Worm (Caenorhabditis elegans): ENCODE measurements around the gene T19C4.5.
A peak's percentile ranks its signal among the peaks of the same experiment; 100 is the strongest.

T19C4.5 gene

ce11 chrV:11209452-11210188, 37.6 kb downstream of the T19C4.5 start:
- TF ChIP-seq B0310.2 (tag; optimal IDR thresholded peaks at IDR 0.05) = no peak
- TF ChIP-seq ceh-13 (GFP tag; optimal IDR thresholded peaks at IDR 0.05) = no peak
- no peak for TF ChIP-seq flt-1 (GFP tag; IDR thresholded peaks at IDR 0.05)
- no peak for TF ChIP-seq ama-1 (optimal IDR thresholded peaks at IDR 0.05)
- no peak for TF ChIP-seq ceh-36 (tag; optimal IDR thresholded peaks at IDR 0.05)

ce11 chrV:11211323-11211722, 39.3 kb downstream of the T19C4.5 start:
- no peak for TF ChIP-seq sea-1 (GFP tag; conservative IDR thresholded peaks at IDR 0.05)
- TF ChIP-seq ceh-36 (tag; optimal IDR thresholded peaks at IDR 0.05) = peak; percentile 19

ce11 chrV:11214569-11214968, 42.6 kb downstream of the T19C4.5 start:
- no peak for TF ChIP-seq tra-4 (tag; optimal IDR thresholded peaks at IDR 0.05)
- no peak for TF ChIP-seq ets-7 (tag; optimal IDR thresholded peaks at IDR 0.05)
- TF ChIP-seq aly-1 (tag; optimal IDR thresholded peaks at IDR 0.05) = no peak
- no peak for TF ChIP-seq ceh-13 (GFP tag; optimal IDR thresholded peaks at IDR 0.05)
- no peak for TF ChIP-seq hmg-4 (GFP tag; optimal IDR thresholded peaks at IDR 0.05)
- no peak for TF ChIP-seq ceh-36 (tag; optimal IDR thresholded peaks at IDR 0.05)

ce11 chrV:11216137-11216536, 44.1 kb downstream of the T19C4.5 start:
- no peak for TF ChIP-seq tra-4 (tag; optimal IDR thresholded peaks at IDR 0.05)
- no peak for TF ChIP-seq flt-1 (GFP tag; IDR thresholded peaks at IDR 0.05)
- no peak for TF ChIP-seq aly-1 (tag; optimal IDR thresholded peaks at IDR 0.05)
- TF ChIP-seq pes-1 (GFP tag; IDR thresholded peaks at IDR 0.05) = no peak
- TF ChIP-seq ceh-13 (GFP tag; optimal IDR thresholded peaks at IDR 0.05) = no peak

ce11 chrV:11217394-11217793, 45.4 kb downstream of the T19C4.5 start, which contains the start of gene cyp-29A2:
Gene cyp-29A2, plus strand, starts transcription at chrV:11217583.
- TF ChIP-seq pes-1 (GFP tag; IDR thresholded peaks at IDR 0.05) = no peak

ce11 chrV:11220415-11220814, 48.4 kb downstream of the T19C4.5 start:
- TF ChIP-seq tbx-37 (GFP tag; conservative IDR thresholded peaks at IDR 0.05) = no peak
- no peak for TF ChIP-seq hnd-1 (tag; optimal IDR thresholded peaks at IDR 0.05)
- no peak for TF ChIP-seq scrt-1 (GFP tag; IDR thresholded peaks at IDR 0.05)
- TF ChIP-seq hmbx-1 (tag; optimal IDR thresholded peaks at IDR 0.05) = no peak
- TF ChIP-seq flt-1 (GFP tag; IDR thresholded peaks at IDR 0.05) = no peak

ce11 chrV:11220936-11221335, 48.9 kb downstream of the T19C4.5 start, which contains the start of gene T19B10.2:
Gene T19B10.2, plus strand, starts transcription at chrV:11221302.
- TF ChIP-seq ceh-13 (GFP tag; optimal IDR thresholded peaks at IDR 0.05) (no peak), flt-1 (GFP tag; IDR thresholded peaks at IDR 0.05) (no peak), tbx-37 (GFP tag; conservative IDR thresholded peaks at IDR 0.05) (no peak), hmg-4 (GFP tag; optimal IDR thresholded peaks at IDR 0.05) (no peak), ama-1 (optimal IDR thresholded peaks at IDR 0.05) (no peak), tbx-11 (GFP tag; IDR thresholded peaks at IDR 0.05) (no peak), sea-1 (GFP tag; conservative IDR thresholded peaks at IDR 0.05) (no peak), hnd-1 (tag; optimal IDR thresholded peaks at IDR 0.05) (no peak), aly-1 (tag; optimal IDR thresholded peaks at IDR 0.05) (no peak), F13C5.2 (tag; optimal IDR thresholded peaks at IDR 0.05) (no peak), ets-7 (tag; optimal IDR thresholded peaks at IDR 0.05) (no peak)

ce11 chrV:11223698-11224097, 51.7 kb downstream of the T19C4.5 start:
- no peak for TF ChIP-seq ceh-36 (tag; optimal IDR thresholded peaks at IDR 0.05)
- no peak for TF ChIP-seq hnd-1 (tag; optimal IDR thresholded peaks at IDR 0.05)
- TF ChIP-seq ets-7 (tag; optimal IDR thresholded peaks at IDR 0.05) = no peak
- no peak for TF ChIP-seq hmbx-1 (tag; optimal IDR thresholded peaks at IDR 0.05)

Data from whole organism, early embryonic.